Worm (Caenorhabditis elegans): ENCODE results near the gene klp-7.

DNA sequence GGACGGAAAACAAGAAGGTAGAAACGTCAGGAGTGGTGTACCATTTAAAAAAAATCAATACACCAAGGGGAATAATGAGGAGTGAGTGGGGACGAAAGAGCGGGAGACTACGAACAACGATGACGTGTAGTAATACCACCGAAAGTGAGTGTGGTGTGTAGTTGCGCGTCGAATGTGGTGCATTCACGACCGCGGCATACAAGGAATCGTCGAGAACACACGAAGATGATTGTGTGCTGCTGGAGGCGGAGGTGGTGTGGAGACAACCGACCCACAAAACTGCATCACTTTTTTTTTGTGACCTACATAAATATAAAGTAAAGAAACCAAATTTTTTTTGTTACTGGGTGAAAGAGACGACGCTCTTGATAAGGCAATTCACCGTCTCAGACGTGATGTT is 12.6 kb downstream of the klp-7 start:
- TF ChIP-seq nhr-76 (tag; optimal IDR thresholded peaks at IDR 0.05), result no peak
- no peak for TF ChIP-seq ztf-11 (tag; optimal IDR thresholded peaks at IDR 0.05)
- TF ChIP-seq blmp-1 (tag; optimal IDR thresholded peaks at IDR 0.05), result peak; percentile 50
- peak; percentile 54 for TF ChIP-seq pha-4 (tag; optimal IDR thresholded peaks at IDR 0.05)
- no peak for TF ChIP-seq unc-62 (GFP tag; optimal IDR thresholded peaks at IDR 0.05)
- no peak for TF ChIP-seq elt-3 (tag; optimal IDR thresholded peaks at IDR 0.05)
- peak; percentile 68 for TF ChIP-seq lin-13 (tag; optimal IDR thresholded peaks at IDR 0.05)
- no peak for TF ChIP-seq lin-32 (GFP tag; optimal IDR thresholded peaks at IDR 0.05)
